Worm (Caenorhabditis elegans) whole organism, L2 larva: ENCODE data around the gene egg-2.

Experiments
- ceh-82 ChIP-seq: fragments of 150-350 bp; optimal IDR thresholded peaks from 2 replicates; lab custom pipeline; 2014; ENCODE audit warnings: missing biosample characterization, missing genetic modification characterization
- crh-2 ChIP-seq: sonication (generic microtip); optimal IDR thresholded peaks from 2 replicates; lab custom pipeline; 2017; ENCODE audit warnings: missing biosample characterization, missing genetic modification characterization
- mdl-1 ChIP-seq, 2 experiments: fragments of 150-350 bp in 1 of 2; sonication (generic microtip) in 1 of 2; optimal IDR thresholded peaks; 2 replicates each; lab custom pipeline; 2017; ENCODE audit warnings: missing biosample characterization in 2 of 2, missing genetic modification characterization in 2 of 2
- nhr-237 ChIP-seq: fragments of 150-350 bp; optimal IDR thresholded peaks from 2 replicates; lab custom pipeline; 2014; ENCODE audit warnings: missing biosample characterization, missing genetic modification characterization
- snpc-4 ChIP-seq: fragments of 150-350 bp; optimal IDR thresholded peaks from 2 replicates; lab custom pipeline; 2014; ENCODE audit warnings: missing biosample characterization, missing genetic modification characterization
- unc-55 ChIP-seq: fragments of 150-350 bp; sonication (generic microtip); optimal IDR thresholded peaks from 3 replicates; lab custom pipeline; 2014; ENCODE audit warnings: missing biosample characterization, missing genetic modification reagents, missing genetic modification characterization
- unc-62 ChIP-seq: fragments of 150-350 bp; optimal IDR thresholded peaks from 2 replicates; lab custom pipeline; 2014; ENCODE audit warnings: missing biosample characterization, missing genetic modification reagents, missing genetic modification characterization
- ztf-1 ChIP-seq: fragments of 200-800 bp; sonication (Bioruptor generic); conservative IDR thresholded peaks from 2 replicates; pipeline ENCODE4 v1.3.6; 2022; ENCODE audit warnings: missing genetic modification characterization, missing compliant biosample characterization
- ztf-4 ChIP-seq: fragments of 150-350 bp; optimal IDR thresholded peaks from 2 replicates; lab custom pipeline; 2014; ENCODE audit warnings: missing biosample characterization, missing genetic modification characterization

- no peak for TF ChIP-seq mdl-1 (tag; optimal IDR thresholded peaks at IDR 0.05; lab: Kevin White, UChicago)
- TF ChIP-seq ztf-4: no peak
- TF ChIP-seq nhr-237 (tag; lab: Kevin White, UChicago): no peak
- TF ChIP-seq snpc-4 (tag; lab: Kevin White, UChicago): no peak
- no peak for TF ChIP-seq ceh-82 (tag; lab: Kevin White, UChicago)
- TF ChIP-seq ztf-1: no peak
- no peak for TF ChIP-seq crh-2 (tag; lab: Kevin White, UChicago)
- TF ChIP-seq unc-62 (GFP tag; lab: Kevin White, UChicago): no peak
- TF ChIP-seq unc-55: no peak
These were observed 25.8 kb downstream of the egg-2 start for ce11 chrIII:7034252-7035223.
